Worm (Caenorhabditis elegans) whole organism, L4/young adult: ENCODE data around the gene ndua-7.

ENCODE experiments used
- dao-5 ChIP-seq: sonication (generic microtip); optimal IDR thresholded peaks from 2 replicates; lab custom pipeline; 2016; ENCODE audit warnings: missing genotype, missing genetic modification characterization, moderate library complexity, missing compliant biosample characterization
- him-1 ChIP-seq: sonication (generic microtip); optimal IDR thresholded peaks from 2 replicates; lab custom pipeline; 2016; ENCODE audit warnings: missing genotype, missing genetic modification reagents, missing genetic modification characterization, missing compliant biosample characterization

DNA sequence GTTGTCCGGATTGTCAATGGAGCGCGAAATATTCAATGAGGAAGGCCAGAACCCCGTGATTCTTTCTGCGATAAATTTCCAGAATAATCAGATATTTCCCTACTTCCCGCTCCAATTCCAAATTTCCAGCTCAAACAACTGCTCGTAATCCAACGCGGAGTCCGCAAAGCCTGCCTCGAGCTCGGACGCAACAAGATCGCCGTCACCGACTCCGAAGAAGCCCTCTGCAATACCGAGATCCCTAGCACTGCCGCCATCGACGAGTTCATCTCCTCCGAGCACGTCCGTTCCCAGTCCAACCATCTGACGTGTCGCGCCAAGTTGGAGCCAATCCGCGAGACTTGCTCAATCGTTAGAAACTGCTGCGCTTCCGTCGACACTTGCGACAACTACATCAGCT, 9.3 kb downstream of the ndua-7 start:
- TF ChIP-seq dao-5 (tag; lab: Kevin White, UChicago) (no peak), him-1 (tag; lab: Kevin White, UChicago) (no peak)
